Fruit fly (Drosophila melanogaster) whole organism: ENCODE measurements around the gene CG42749.

Experiments used
- EcR ChIP-seq, 2 experiments: fragments of >200 bp; optimal IDR thresholded peaks; 2 replicates each; lab custom pipeline; 2017; ENCODE audit warnings: missing biosample characterization in 2 of 2, missing genetic modification characterization in 2 of 2, missing genetic modification reagents in 2 of 2
- pan ChIP-seq: fragments of >200 bp; optimal IDR thresholded peaks from 2 replicates; lab custom pipeline; 2017
- psq ChIP-seq: fragments of >200 bp; optimal IDR thresholded peaks from 2 replicates; lab custom pipeline; 2017
- usp ChIP-seq: fragments of >200 bp; optimal IDR thresholded peaks from 2 replicates; lab custom pipeline; 2017; ENCODE audit warnings: missing biosample characterization, missing genetic modification characterization, mixed read lengths

DNA sequence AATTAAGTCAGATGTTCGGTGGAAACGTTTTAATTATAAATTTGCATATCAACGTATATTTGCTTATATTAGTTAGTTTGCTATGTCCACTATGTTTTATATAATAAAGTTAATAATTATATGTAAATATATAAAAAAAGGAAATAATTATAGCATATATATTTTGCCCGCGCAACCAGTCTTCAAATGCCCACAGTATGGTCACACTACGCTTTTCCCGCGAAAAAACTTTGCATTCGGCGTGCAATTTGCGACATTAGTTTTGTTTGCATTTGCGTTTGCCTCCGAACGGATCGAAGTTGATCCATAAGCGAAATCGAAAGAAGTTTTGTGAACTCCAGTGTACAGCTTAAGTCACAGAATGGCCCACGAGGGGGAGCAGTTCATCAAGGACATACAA is 27.8 kb downstream of the CG42749 start, which contains the start of gene Mcm3:
- TF ChIP-seq psq (lab: Kevin White, UChicago) (no peak), pan (no peak), usp (GFP tag; lab: Kevin White, UChicago) (no peak), EcR (GFP tag; optimal IDR thresholded peaks at IDR 0.05; lab: Kevin White, UChicago) (no peak)
